Fruit fly (Drosophila melanogaster): ENCODE data around the gene CG32195.
A peak's percentile ranks its signal among the peaks of the same experiment; 100 is the strongest.

CG32195 gene

DNA sequence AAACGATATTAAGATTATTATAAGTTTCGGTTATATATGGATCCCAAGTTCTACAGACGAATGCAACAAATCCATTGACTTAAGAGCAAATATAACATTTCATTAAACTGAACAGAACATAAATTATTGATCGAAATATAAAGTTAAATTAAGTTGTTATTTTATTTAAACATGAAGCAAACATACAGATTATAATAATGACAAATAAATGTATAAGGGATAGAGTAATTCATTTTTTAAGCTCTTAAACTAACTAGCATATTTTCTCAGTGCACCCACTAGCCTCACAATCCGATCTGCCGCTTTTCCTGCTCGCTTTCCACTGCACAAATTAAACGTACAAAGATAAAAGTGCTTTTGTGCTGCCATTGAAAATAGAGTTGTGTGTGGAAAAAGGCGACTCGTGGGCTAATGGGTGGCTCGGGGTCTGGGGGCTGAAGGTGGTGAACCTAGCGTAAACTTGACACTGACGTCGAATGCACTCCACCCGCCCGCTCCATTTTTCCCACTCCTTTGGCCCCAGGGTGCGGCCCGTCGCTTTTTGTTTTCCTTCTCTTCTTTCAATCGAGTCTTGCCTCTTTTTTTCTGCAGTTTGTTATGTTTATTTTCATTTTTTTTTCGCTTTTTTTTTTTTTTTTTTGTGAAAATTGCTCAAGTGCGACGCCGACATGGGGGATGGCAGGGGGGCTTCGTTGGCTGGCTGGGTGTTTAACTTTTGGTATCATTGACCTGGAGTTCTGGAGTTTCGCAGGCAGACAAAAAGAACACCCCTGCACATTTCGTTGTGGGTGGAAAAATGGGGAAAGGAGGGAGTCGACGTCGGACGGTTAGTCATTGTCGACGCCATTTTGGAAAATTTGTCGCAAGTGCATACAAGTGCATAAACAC lies 32.9 kb upstream of the CG32195 start:
- no peak for TF ChIP-seq Clk (GFP tag; optimal IDR thresholded peaks at IDR 0.05)
- TF ChIP-seq kay (GFP tag; ENCODE audit: borderline replicate concordance) = peak; percentile 27

DNA sequence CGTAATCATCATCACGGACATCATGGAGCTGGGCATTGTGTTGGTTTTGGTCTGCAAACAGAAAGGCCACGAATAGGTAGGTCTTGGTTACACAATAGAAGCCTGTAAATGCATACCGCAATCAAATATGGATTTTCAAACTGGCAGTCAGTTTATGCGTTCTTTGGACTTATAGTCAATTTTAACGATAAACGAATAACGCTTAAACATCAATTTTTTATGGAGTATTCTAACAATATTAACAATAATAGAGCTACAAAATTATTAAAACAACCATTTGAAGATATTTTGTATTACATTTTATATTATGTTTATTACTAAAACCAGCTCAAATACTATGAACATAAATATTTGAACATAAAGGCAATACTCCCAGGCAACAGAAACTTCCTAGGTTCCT lies 31.3 kb upstream of the CG32195 start:
- TF ChIP-seq cic (GFP tag; optimal IDR thresholded peaks at IDR 0.05) (no peak), CG14711 (tag; optimal IDR thresholded peaks at IDR 0.05) (no peak), CG33017 (tag; optimal IDR thresholded peaks at IDR 0.05) (no peak), Hr96 (GFP tag; optimal IDR thresholded peaks at IDR 0.05) (no peak), Clk (GFP tag; optimal IDR thresholded peaks at IDR 0.05) (no peak), kay (GFP tag; ENCODE audit: borderline replicate concordance) (no peak), tj (GFP tag; optimal IDR thresholded peaks at IDR 0.05) (no peak), CG7101 (tag; optimal IDR thresholded peaks at IDR 0.05) (no peak), Mnt (GFP tag; optimal IDR thresholded peaks at IDR 0.05) (no peak), cnc (optimal IDR thresholded peaks at IDR 0.05) (no peak)

DNA sequence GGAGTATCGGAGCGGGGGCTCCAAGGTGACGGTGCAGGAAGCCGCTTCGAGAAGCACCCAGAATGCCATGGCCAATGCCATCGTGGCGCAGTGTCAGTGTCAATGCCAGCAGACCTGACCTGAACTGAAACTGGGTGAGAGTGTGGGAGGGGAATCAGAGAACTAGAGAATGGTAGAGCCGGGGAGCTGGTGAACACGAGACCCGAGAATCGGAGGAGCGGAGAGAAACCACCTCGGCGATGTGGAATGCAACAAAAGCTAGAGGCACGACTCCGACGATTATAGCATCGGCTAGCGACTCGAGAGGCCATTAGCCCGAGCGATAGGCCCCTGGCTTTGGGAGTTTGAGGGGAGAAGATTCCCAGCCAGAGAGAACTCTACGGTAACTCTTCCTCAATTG lies 30.8 kb upstream of the CG32195 start:
- TF ChIP-seq cic (GFP tag; optimal IDR thresholded peaks at IDR 0.05) (no peak), CG5204 (GFP tag; optimal IDR thresholded peaks at IDR 0.05) (no peak), Hr96 (GFP tag; optimal IDR thresholded peaks at IDR 0.05) (no peak), Crg-1 (GFP tag; optimal IDR thresholded peaks at IDR 0.05) (no peak), CG11617 (GFP tag; optimal IDR thresholded peaks at IDR 0.05) (no peak)

DNA sequence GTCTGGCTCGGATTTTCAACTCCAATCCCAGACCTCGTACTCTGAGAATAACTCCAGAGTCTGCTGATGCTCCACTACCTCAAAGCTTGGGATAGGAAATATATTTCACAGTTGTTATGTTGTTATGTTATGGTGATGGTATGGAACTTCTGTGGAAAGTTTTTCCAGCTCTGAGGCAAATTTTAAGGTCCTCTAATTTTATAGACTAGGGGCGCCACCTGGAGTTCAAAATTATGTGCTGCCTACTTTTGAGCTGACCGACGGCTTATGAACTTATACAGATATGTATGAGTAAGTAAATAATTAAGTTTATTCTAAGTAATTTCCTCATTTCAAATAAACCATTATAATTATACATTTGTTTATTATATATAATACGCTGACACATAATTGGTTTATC lies 29.4 kb upstream of the CG32195 start:
- TF ChIP-seq CG12768 (GFP tag; optimal IDR thresholded peaks at IDR 0.05) (no peak), Crg-1 (GFP tag; optimal IDR thresholded peaks at IDR 0.05) (no peak), cic (GFP tag; optimal IDR thresholded peaks at IDR 0.05) (no peak)

DNA sequence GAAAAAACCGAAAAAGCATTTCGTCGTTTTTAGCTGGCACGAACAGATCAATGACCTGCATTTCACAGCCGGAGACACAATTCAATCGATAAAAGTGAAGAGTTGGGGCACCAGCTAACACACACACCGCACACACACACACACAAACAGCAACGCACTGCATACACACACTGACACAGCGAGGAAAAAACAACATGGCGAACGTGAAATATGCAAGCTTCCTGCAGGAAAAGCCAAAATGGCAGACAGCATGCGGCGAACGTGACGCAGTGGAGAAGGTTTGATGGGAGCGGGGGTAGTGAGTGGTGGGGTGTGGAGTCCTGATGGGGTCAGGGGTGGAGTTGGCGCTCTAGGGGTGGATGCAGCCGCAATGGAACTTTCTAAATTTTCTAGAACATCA lies 28.8 kb upstream of the CG32195 start:
- no peak for TF ChIP-seq CG33017 (tag; optimal IDR thresholded peaks at IDR 0.05)
- no peak for TF ChIP-seq kay (GFP tag; ENCODE audit: borderline replicate concordance)
- no peak for TF ChIP-seq CG1620 (GFP tag; optimal IDR thresholded peaks at IDR 0.05)
- TF ChIP-seq CG14711 (tag; optimal IDR thresholded peaks at IDR 0.05) = no peak

DNA sequence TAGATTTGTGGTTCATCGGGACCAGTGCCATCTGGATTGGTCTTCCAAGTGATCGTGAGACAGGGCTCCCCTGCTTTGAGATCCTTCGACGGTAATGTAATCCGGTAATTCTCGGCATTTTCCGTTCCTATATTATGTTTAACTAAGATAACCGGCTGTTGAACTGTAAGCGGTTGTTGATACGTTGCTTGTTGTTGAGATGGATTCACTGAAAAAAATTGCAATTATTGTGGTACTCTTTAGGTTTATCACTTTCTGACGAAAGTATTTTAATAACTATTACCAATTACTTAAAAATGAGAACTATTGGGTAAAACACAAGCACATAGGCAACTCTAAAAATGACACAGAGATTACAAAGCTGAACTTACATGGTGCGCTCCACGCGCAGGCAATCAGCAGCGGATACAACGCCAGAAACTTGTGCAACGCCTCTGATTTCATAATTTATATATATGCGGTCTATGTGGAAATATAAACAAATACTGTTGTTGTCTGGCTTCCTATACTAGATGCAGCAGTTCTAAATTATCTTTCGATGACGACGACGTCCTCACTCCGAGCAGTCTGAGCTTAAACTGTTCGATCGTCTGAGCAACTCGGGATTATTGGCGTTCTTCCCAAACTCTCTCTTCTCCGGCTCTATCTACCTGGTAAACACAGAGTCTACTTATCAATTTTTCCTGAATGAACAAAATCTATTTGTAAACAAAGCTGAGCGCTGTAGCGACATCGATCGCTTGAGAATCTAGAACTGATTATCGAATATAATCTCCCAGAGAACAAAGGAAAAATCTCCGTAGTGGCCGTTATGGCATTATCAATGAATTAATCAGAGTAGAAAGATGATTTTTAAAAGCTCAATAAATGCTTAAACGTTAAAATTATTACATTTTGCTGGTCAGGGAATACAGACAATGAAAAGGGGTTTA lies 25.7 kb upstream of the CG32195 start, which contains the start of gene CG34253:
Gene CG34253, minus strand, starts transcription at position 567 of the 932 bp plus-strand sequence.
- no peak for TF ChIP-seq Clk (GFP tag; optimal IDR thresholded peaks at IDR 0.05)
- TF ChIP-seq ovo (GFP tag; optimal IDR thresholded peaks at IDR 0.05) = no peak
- TF ChIP-seq kay (GFP tag; ENCODE audit: borderline replicate concordance) = no peak
- no peak for TF ChIP-seq CG12768 (GFP tag; optimal IDR thresholded peaks at IDR 0.05)
- TF ChIP-seq tj (GFP tag; optimal IDR thresholded peaks at IDR 0.05) = no peak
- TF ChIP-seq cnc (optimal IDR thresholded peaks at IDR 0.05) = no peak
- no peak for TF ChIP-seq CG7101 (tag; optimal IDR thresholded peaks at IDR 0.05)
- peak; percentile 95 for TF ChIP-seq cic (GFP tag; optimal IDR thresholded peaks at IDR 0.05)
- TF ChIP-seq pad (GFP tag; optimal IDR thresholded peaks at IDR 0.05) = no peak
- TF ChIP-seq toe (GFP tag; optimal IDR thresholded peaks at IDR 0.05) = no peak
- no peak for TF ChIP-seq CG11617 (GFP tag; optimal IDR thresholded peaks at IDR 0.05)
- no peak for TF ChIP-seq CG1620 (GFP tag; optimal IDR thresholded peaks at IDR 0.05)
- TF ChIP-seq CG33017 (tag; optimal IDR thresholded peaks at IDR 0.05) = no peak
- peak; percentile 2 for TF ChIP-seq Mnt (GFP tag; optimal IDR thresholded peaks at IDR 0.05)
- no peak for TF ChIP-seq Crg-1 (GFP tag; optimal IDR thresholded peaks at IDR 0.05)
- TF ChIP-seq CG14711 (tag; optimal IDR thresholded peaks at IDR 0.05) = peak; percentile 19
- TF ChIP-seq CG5204 (GFP tag; optimal IDR thresholded peaks at IDR 0.05) = no peak
- no peak for TF ChIP-seq Hr96 (GFP tag; optimal IDR thresholded peaks at IDR 0.05)

DNA sequence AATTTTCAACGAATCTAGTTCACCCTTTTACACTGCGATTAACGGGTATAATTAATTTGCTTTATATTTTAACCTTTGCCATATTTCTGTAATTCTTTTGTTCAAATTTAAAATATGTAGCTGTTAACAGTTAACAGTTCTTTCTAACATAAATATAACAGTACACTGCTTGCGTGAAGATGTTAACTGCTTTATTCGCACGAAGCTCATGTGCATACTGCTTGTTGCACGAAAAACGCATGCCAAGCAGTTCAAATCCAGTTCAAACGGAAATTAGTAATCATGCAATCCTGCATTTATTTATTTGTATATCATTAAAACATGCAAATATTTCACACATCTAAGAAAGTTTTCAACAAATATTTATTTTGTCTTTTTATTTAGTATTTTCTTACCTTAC lies 24.7 kb upstream of the CG32195 start:
- TF ChIP-seq ovo (GFP tag; optimal IDR thresholded peaks at IDR 0.05) (peak; percentile 21), cic (GFP tag; optimal IDR thresholded peaks at IDR 0.05) (no peak), CG14711 (tag; optimal IDR thresholded peaks at IDR 0.05) (peak; percentile 16), toe (GFP tag; optimal IDR thresholded peaks at IDR 0.05) (peak; percentile 21), bab1 (GFP tag; optimal IDR thresholded peaks at IDR 0.05) (no peak)
